Fruit fly (Drosophila melanogaster) whole organism, embryonic: ENCODE results near the gene CG44271.

Source experiments
- CG6765 ChIP-seq: fragments of 200-800 bp; sonication (Bioruptor generic); optimal IDR thresholded peaks from 3 replicates; lab custom pipeline; 2017; ENCODE audit warnings: missing biosample characterization, mild to moderate bottlenecking, missing genetic modification characterization
- run ChIP-seq: fragments of 200-800 bp; sonication (Bioruptor generic); optimal IDR thresholded peaks from 3 replicates; lab custom pipeline; 2018; ENCODE audit warnings: missing biosample characterization, mild to moderate bottlenecking, missing genetic modification characterization
- tna ChIP-seq: fragments of 200-800 bp; sonication (Bioruptor generic); IDR thresholded peaks from 2 replicates; pipeline ENCODE4 v1.3.6; 2022; ENCODE audit warnings: missing biosample characterization, missing genetic modification characterization; ENCODE audit not compliant: partially characterized antibody

- TF ChIP-seq run (tag; lab: Kevin White, UChicago) (no peak), tna (GFP tag; lab: Robert Waterston, UW) (no peak), CG6765 (GFP tag; lab: Kevin White, UChicago) (no peak)
Measured at dm6 chr2L:6747814-6748213, at the start of gene CG44271.
